Worm (Caenorhabditis elegans) whole organism, L3 larva: ENCODE data around the gene phf-30.

Experiments used
- ZK546.5 ChIP-seq: sonication (generic microtip); optimal IDR thresholded peaks from 2 replicates; lab custom pipeline; 2017; ENCODE audit warnings: missing biosample characterization, missing genetic modification characterization
- ceh-82 ChIP-seq: fragments of 150-350 bp; optimal IDR thresholded peaks from 2 replicates; lab custom pipeline; 2014; ENCODE audit warnings: missing biosample characterization, missing genetic modification characterization
- fos-1 ChIP-seq: fragments of 150-350 bp; optimal IDR thresholded peaks from 2 replicates; lab custom pipeline; 2014; ENCODE audit warnings: missing biosample characterization, missing genetic modification characterization
- lin-39 ChIP-seq: fragments of 150-350 bp; optimal IDR thresholded peaks from 2 replicates; lab custom pipeline; 2018; ENCODE audit warnings: missing biosample characterization, missing genetic modification reagents, missing genetic modification characterization
- pha-4 ChIP-seq: fragments of 150-350 bp; optimal IDR thresholded peaks from 2 replicates; lab custom pipeline; 2014; ENCODE audit warnings: missing biosample characterization, missing genetic modification reagents, missing genetic modification characterization
- pqm-1 ChIP-seq: fragments of 150-350 bp; optimal IDR thresholded peaks from 2 replicates; lab custom pipeline; 2017; ENCODE audit warnings: missing biosample characterization, missing genetic modification characterization, inconsistent platforms
- tbx-2 ChIP-seq: sonication (generic microtip); optimal IDR thresholded peaks from 2 replicates; lab custom pipeline; 2016; ENCODE audit warnings: mild to moderate bottlenecking, missing genetic modification characterization, missing compliant biosample characterization

DNA sequence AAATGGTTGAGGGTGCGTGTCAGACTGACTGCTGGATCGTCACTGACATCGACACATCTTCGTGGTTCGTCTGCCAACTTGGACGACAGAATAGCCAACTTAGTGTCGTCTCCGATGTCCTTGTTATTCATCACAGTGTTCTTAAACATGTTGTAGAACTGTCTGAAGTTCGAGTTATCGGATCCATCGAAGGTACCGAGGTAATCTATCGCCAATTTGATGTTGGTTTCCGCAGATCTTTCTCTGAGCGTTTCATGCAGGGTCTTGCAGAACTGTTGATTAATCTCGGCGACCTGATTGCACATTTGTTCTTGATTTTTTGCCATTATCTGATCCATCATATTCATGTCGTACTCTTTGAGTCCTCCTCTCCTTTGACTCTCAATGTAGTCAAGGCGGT lies 12.4 kb downstream of the phf-30 start:
- TF ChIP-seq ZK546.5 (tag; lab: Kevin White, UChicago): no peak
- no peak for TF ChIP-seq fos-1
- TF ChIP-seq tbx-2 (tag; lab: Kevin White, UChicago): no peak
- no peak for TF ChIP-seq pha-4
- TF ChIP-seq lin-39 (tag; lab: Kevin White, UChicago): no peak
- TF ChIP-seq pqm-1 (tag; lab: Kevin White, UChicago): no peak
- no peak for TF ChIP-seq ceh-82 (tag; lab: Kevin White, UChicago)
